Worm (Caenorhabditis elegans) whole organism, young adult: Measurements from ENCODE around the gene fipr-9.

Experiments
- B0336.3 ChIP-seq: fragments of 200-800 bp; sonication (Bioruptor generic); IDR thresholded peaks from 2 replicates; pipeline ENCODE4 v1.3.6; 2022; ENCODE audit warnings: missing genetic modification characterization, missing compliant biosample characterization
- C17E4.6 ChIP-seq: fragments of 200-800 bp; sonication (Bioruptor generic); IDR thresholded peaks from 2 replicates; pipeline ENCODE4 v1.3.6; 2022; ENCODE audit warnings: missing genetic modification reagents, missing genetic modification characterization, missing compliant biosample characterization
- F10E7.11 ChIP-seq: sonication (generic microtip); optimal IDR thresholded peaks from 2 replicates; lab custom pipeline; 2017; ENCODE audit warnings: mild to moderate bottlenecking, missing genetic modification characterization, moderate library complexity, missing compliant biosample characterization
- F37B4.10 ChIP-seq: fragments of 200-800 bp; sonication (Bioruptor generic); IDR thresholded peaks from 2 replicates; pipeline ENCODE4 v1.3.6; 2022; ENCODE audit warnings: missing genetic modification characterization, missing compliant biosample characterization
- T07F8.4 ChIP-seq: sonication (generic microtip); optimal IDR thresholded peaks from 2 replicates; lab custom pipeline; 2016; ENCODE audit warnings: mild to moderate bottlenecking, missing genetic modification characterization, moderate library complexity, missing compliant biosample characterization
- Y53F4B.3 ChIP-seq: fragments of 200-800 bp; sonication (Bioruptor generic); IDR thresholded peaks from 2 replicates; pipeline ENCODE4 v1.3.6; 2022; ENCODE audit warnings: missing genetic modification reagents, missing genetic modification characterization, missing compliant biosample characterization
- Y67H2A.10 ChIP-seq: fragments of 200-800 bp; sonication (Bioruptor generic); conservative IDR thresholded peaks from 2 replicates; pipeline ENCODE4 v1.3.6; 2022; ENCODE audit warnings: missing genetic modification reagents, missing genetic modification characterization, missing compliant biosample characterization
- Y79H2A.3 ChIP-seq: fragments of 200-800 bp; sonication (Bioruptor generic); conservative IDR thresholded peaks from 2 replicates; pipeline ENCODE4 v1.3.6; 2022; ENCODE audit warnings: missing genetic modification reagents, missing genetic modification characterization, missing compliant biosample characterization
- akir-1 ChIP-seq: fragments of 200-800 bp; sonication (Bioruptor generic); optimal IDR thresholded peaks from 2 replicates; lab custom pipeline; 2018; ENCODE audit warnings: mild to moderate bottlenecking, missing genetic modification characterization, moderate library complexity, missing compliant biosample characterization
- ama-1 ChIP-seq, 3 experiments: fragments of 150-350 bp in 1 of 3; sonication (generic microtip) in 2 of 3; optimal IDR thresholded peaks; 2 replicates each; lab custom pipeline; 2014 to 2018; ENCODE audit warnings: missing biosample characterization in 2 of 3, missing genetic modification characterization in 2 of 3, missing genetic modification reagents in 2 of 3
- aptf-3 ChIP-seq: fragments of 200-800 bp; sonication (Bioruptor generic); IDR thresholded peaks from 2 replicates; pipeline ENCODE4 v1.3.6; 2022; ENCODE audit warnings: missing genetic modification characterization, missing compliant biosample characterization
- attf-5 ChIP-seq: fragments of 200-800 bp; sonication (Bioruptor generic); optimal IDR thresholded peaks from 2 replicates; lab custom pipeline; 2018; ENCODE audit warnings: mild to moderate bottlenecking, missing genetic modification characterization, missing compliant biosample characterization
- ceh-27 ChIP-seq: fragments of 200-800 bp; sonication (Bioruptor generic); optimal IDR thresholded peaks from 2 replicates; lab custom pipeline; 2018; ENCODE audit warnings: mild to moderate bottlenecking, missing genetic modification characterization, moderate library complexity, missing compliant biosample characterization
- ceh-58 ChIP-seq: fragments of 200-800 bp; sonication (Bioruptor generic); IDR thresholded peaks from 2 replicates; pipeline ENCODE4 v1.3.6; 2022; ENCODE audit warnings: missing genetic modification characterization, missing compliant biosample characterization
- ceh-91 ChIP-seq: fragments of 200-800 bp; sonication (Bioruptor generic); IDR thresholded peaks from 2 replicates; pipeline ENCODE4 v1.3.6; 2022; ENCODE audit warnings: missing genetic modification reagents, missing genetic modification characterization, missing compliant biosample characterization
- chd-7 ChIP-seq: sonication (generic microtip); optimal IDR thresholded peaks from 2 replicates; lab custom pipeline; 2016; ENCODE audit warnings: mild to moderate bottlenecking, missing genetic modification characterization, moderate library complexity, missing compliant biosample characterization
- die-1 ChIP-seq: sonication (generic microtip); optimal IDR thresholded peaks from 2 replicates; lab custom pipeline; 2016; ENCODE audit warnings: missing genotype, mild to moderate bottlenecking, missing genetic modification characterization, missing compliant biosample characterization
- dox-1 ChIP-seq: fragments of 200-800 bp; sonication (Bioruptor generic); IDR thresholded peaks from 2 replicates; pipeline ENCODE4 v1.3.6; 2022; ENCODE audit warnings: missing genetic modification reagents, missing genetic modification characterization, missing compliant biosample characterization
- dpl-1 ChIP-seq: fragments of 150-350 bp; optimal IDR thresholded peaks from 2 replicates; lab custom pipeline; 2014; ENCODE audit warnings: missing biosample characterization, missing genetic modification reagents, missing genetic modification characterization
- egl-18 ChIP-seq: fragments of 200-800 bp; sonication (Bioruptor generic); IDR thresholded peaks from 2 replicates; pipeline ENCODE4 v1.3.6; 2022; ENCODE audit warnings: missing genetic modification reagents, missing genetic modification characterization, missing compliant biosample characterization
- egl-44 ChIP-seq: fragments of 200-800 bp; sonication (Bioruptor generic); IDR thresholded peaks from 2 replicates; pipeline ENCODE4 v1.3.6; 2022; ENCODE audit warnings: missing genetic modification reagents, missing genetic modification characterization, missing compliant biosample characterization
- egrh-3 ChIP-seq: fragments of 200-800 bp; sonication (Bioruptor generic); IDR thresholded peaks from 2 replicates; pipeline ENCODE4 v1.3.6; 2022; ENCODE audit warnings: missing genetic modification reagents, missing genetic modification characterization, missing compliant biosample characterization
- ekl-4 ChIP-seq: fragments of 200-800 bp; sonication (Bioruptor generic); IDR thresholded peaks from 2 replicates; pipeline ENCODE4 v1.3.6; 2022; ENCODE audit warnings: missing genetic modification reagents, missing genetic modification characterization, missing compliant biosample characterization
- hmg-1.2 ChIP-seq: fragments of 200-800 bp; sonication (Bioruptor generic); IDR thresholded peaks from 2 replicates; pipeline ENCODE4 v1.3.6; 2022; ENCODE audit warnings: missing genetic modification reagents, missing genetic modification characterization, missing compliant biosample characterization
- hmg-20 ChIP-seq: fragments of 200-800 bp; sonication (Bioruptor generic); IDR thresholded peaks from 2 replicates; pipeline ENCODE4 v1.3.6; 2022; ENCODE audit warnings: missing genetic modification reagents, missing genetic modification characterization, missing compliant biosample characterization
- hrde-1 ChIP-seq: sonication (generic microtip); optimal IDR thresholded peaks from 2 replicates; lab custom pipeline; 2016; ENCODE audit warnings: missing genetic modification characterization, mild to moderate bottlenecking, missing compliant biosample characterization, moderate library complexity, missing genotype, missing genetic modification reagents, borderline replicate concordance
- lir-1 ChIP-seq: fragments of 200-800 bp; sonication (Bioruptor generic); conservative IDR thresholded peaks from 2 replicates; pipeline ENCODE4 v1.3.6; 2022; ENCODE audit warnings: missing genetic modification reagents, missing genetic modification characterization, missing compliant biosample characterization
- madf-10 ChIP-seq: sonication (generic microtip); optimal IDR thresholded peaks from 2 replicates; lab custom pipeline; 2016; ENCODE audit warnings: mild to moderate bottlenecking, missing genetic modification characterization, missing compliant biosample characterization
- madf-3 ChIP-seq: fragments of 200-800 bp; sonication (Bioruptor generic); IDR thresholded peaks from 2 replicates; pipeline ENCODE4 v1.3.6; 2022; ENCODE audit warnings: missing genetic modification reagents, missing genetic modification characterization, missing compliant biosample characterization
- mes-4 ChIP-seq: sonication (generic microtip); optimal IDR thresholded peaks from 2 replicates; lab custom pipeline; 2016; ENCODE audit warnings: missing genotype, missing genetic modification characterization, missing compliant biosample characterization
- nfya-1 ChIP-seq: sonication (generic microtip); optimal IDR thresholded peaks from 2 replicates; lab custom pipeline; 2017; ENCODE audit warnings: antibody characterized with exemption, missing compliant biosample characterization, missing genetic modification characterization, borderline replicate concordance; ENCODE audit not compliant: insufficient read depth
- nhr-27 ChIP-seq: fragments of 200-800 bp; sonication (Bioruptor generic); optimal IDR thresholded peaks from 2 replicates; lab custom pipeline; 2018; ENCODE audit warnings: mild to moderate bottlenecking, missing genetic modification characterization, moderate library complexity, missing compliant biosample characterization
- nhr-80 ChIP-seq: sonication (generic microtip); optimal IDR thresholded peaks from 2 replicates; lab custom pipeline; 2016; ENCODE audit warnings: missing genetic modification characterization, missing compliant biosample characterization
- sdz-38 ChIP-seq: sonication (generic microtip); optimal IDR thresholded peaks from 2 replicates; lab custom pipeline; 2016; ENCODE audit warnings: missing genotype, missing genetic modification characterization, missing compliant biosample characterization
- sea-2 ChIP-seq: fragments of 200-800 bp; sonication (Bioruptor generic); IDR thresholded peaks from 2 replicates; pipeline ENCODE4 v1.3.6; 2022; ENCODE audit warnings: missing genetic modification characterization, missing compliant biosample characterization
- snpc-1.1 ChIP-seq: sonication (generic microtip); optimal IDR thresholded peaks from 2 replicates; lab custom pipeline; 2017; ENCODE audit warnings: missing genetic modification characterization, mild to moderate bottlenecking, missing compliant biosample characterization, antibody characterized with exemption, moderate library complexity, missing genotype, missing genetic modification reagents; ENCODE audit not compliant: insufficient read depth
- snpc-1.3 ChIP-seq: sonication (generic microtip); optimal IDR thresholded peaks from 2 replicates; lab custom pipeline; 2017; ENCODE audit warnings: missing genetic modification characterization, mild to moderate bottlenecking, missing compliant biosample characterization, antibody characterized with exemption, moderate library complexity, missing genotype, missing genetic modification reagents; ENCODE audit not compliant: insufficient read depth
- snpc-4 ChIP-seq, 5 experiments: fragments of 150-350 bp in 1 of 5; sonication (generic microtip) in 4 of 5; optimal IDR thresholded peaks; 2 replicates each; lab custom pipeline; 2014 to 2018; ENCODE audit warnings: missing genetic modification characterization in 5 of 5, missing biosample characterization in 3 of 5, antibody characterized with exemption in 2 of 5, mild to moderate bottlenecking in 2 of 5, missing compliant biosample characterization in 2 of 5, missing genotype in 2 of 5, moderate library complexity in 2 of 5, missing genetic modification reagents in 1 of 5
- tlf-1 ChIP-seq: fragments of 200-800 bp; sonication (Bioruptor generic); optimal IDR thresholded peaks from 2 replicates; lab custom pipeline; 2018; ENCODE audit warnings: mild to moderate bottlenecking, missing genetic modification characterization, missing compliant biosample characterization
- ztf-25 ChIP-seq: fragments of 200-800 bp; sonication (Bioruptor generic); IDR thresholded peaks from 2 replicates; pipeline ENCODE4 v1.3.6; 2022; ENCODE audit warnings: missing genetic modification reagents, missing genetic modification characterization, missing compliant biosample characterization
- ztf-26 ChIP-seq: sonication (generic microtip); optimal IDR thresholded peaks from 2 replicates; lab custom pipeline; 2017; ENCODE audit warnings: missing genetic modification characterization, missing compliant biosample characterization
- ztf-6 ChIP-seq: fragments of 200-800 bp; sonication (Bioruptor generic); IDR thresholded peaks from 2 replicates; pipeline ENCODE4 v1.3.6; 2022; ENCODE audit warnings: missing genetic modification reagents, missing genetic modification characterization, missing compliant biosample characterization

Gene fipr-9

ce11 chrV:10198386-10198785, 23.1 kb upstream of the fipr-9 start, which contains the start of gene ZK856.6:
ZK856.6 (plus strand) TSS chrV:10198686.
- TF ChIP-seq attf-5 (GFP tag; lab: Kevin White, UChicago) (no peak), ztf-26 (tag; lab: Kevin White, UChicago) (no peak), hmg-1.2 (GFP tag; lab: Robert Waterston, UW) (no peak), Y67H2A.10 (GFP tag; lab: Robert Waterston, UW) (no peak), lir-1 (GFP tag; lab: Robert Waterston, UW) (no peak), ceh-27 (GFP tag; lab: Kevin White, UChicago) (no peak), madf-3 (no peak), chd-7 (tag; lab: Kevin White, UChicago) (no peak), T07F8.4 (tag; lab: Kevin White, UChicago) (no peak), B0336.3 (GFP tag; lab: Robert Waterston, UW) (no peak), ztf-25 (no peak), aptf-3 (GFP tag; lab: Robert Waterston, UW) (no peak), nhr-27 (no peak)

ce11 chrV:10201913-10202312, 19.5 kb upstream of the fipr-9 start, which contains the start of gene ZK856.7:
ZK856.7 (plus strand) TSS chrV:10202098.
- no peak for TF ChIP-seq ztf-26 (tag; lab: Kevin White, UChicago)
- no peak for TF ChIP-seq ama-1 (optimal IDR thresholded peaks at IDR 0.05; lab: Kevin White, UChicago)
- peak in 1 of 2 experiments; percentile 7 for TF ChIP-seq ama-1 (GFP tag; optimal IDR thresholded peaks at IDR 0.05; lab: Kevin White, UChicago)
- TF ChIP-seq dpl-1 (GFP tag; lab: Kevin White, UChicago), result no peak

- TF ChIP-seq dpl-1 (GFP tag; lab: Kevin White, UChicago) (no peak), ceh-58 (no peak), egl-44 (no peak), egrh-3 (GFP tag; lab: Robert Waterston, UW) (no peak), Y53F4B.3 (GFP tag; lab: Robert Waterston, UW) (no peak), C17E4.6 (GFP tag; lab: Robert Waterston, UW) (no peak), Y67H2A.10 (GFP tag; lab: Robert Waterston, UW) (no peak), tlf-1 (GFP tag; lab: Kevin White, UChicago) (no peak), snpc-1.3 (tag; lab: Kevin White, UChicago) (no peak), hmg-1.2 (GFP tag; lab: Robert Waterston, UW) (no peak), mes-4 (no peak), dox-1 (GFP tag; lab: Robert Waterston, UW) (no peak), F37B4.10 (GFP tag; lab: Robert Waterston, UW) (no peak), nfya-1 (no peak), sea-2 (GFP tag; lab: Robert Waterston, UW) (no peak), ztf-25 (no peak), ztf-6 (GFP tag; lab: Robert Waterston, UW) (no peak), snpc-1.1 (tag; lab: Kevin White, UChicago) (no peak), Y79H2A.3 (GFP tag; lab: Robert Waterston, UW) (no peak), ceh-27 (GFP tag; lab: Kevin White, UChicago) (no peak)
- TF ChIP-seq, all 124 proteins: peak for 0
These were observed 19.1 kb upstream of the fipr-9 start for ce11 chrV:10202340-10202739.

- TF ChIP-seq ceh-91 (GFP tag; lab: Robert Waterston, UW) (no peak), Y79H2A.3 (GFP tag; lab: Robert Waterston, UW) (no peak), sdz-38 (tag; lab: Kevin White, UChicago) (no peak), nhr-80 (tag; lab: Kevin White, UChicago) (peak; percentile 65), snpc-4 (GFP tag; optimal IDR thresholded peaks at IDR 0.05; lab: Kevin White, UChicago) (no peak), snpc-4 (tag; optimal IDR thresholded peaks at IDR 0.05; lab: Kevin White, UChicago) (peak in 2 of 4 experiments; percentile 33 to 36), hmg-20 (no peak), madf-10 (tag; lab: Kevin White, UChicago) (no peak), hrde-1 (tag; lab: Kevin White, UChicago) (no peak), F10E7.11 (tag; lab: Kevin White, UChicago) (no peak), die-1 (no peak), egl-18 (GFP tag; lab: Robert Waterston, UW) (no peak), akir-1 (GFP tag; lab: Kevin White, UChicago) (no peak), ekl-4 (GFP tag; lab: Robert Waterston, UW) (no peak)
These were observed 17.9 kb upstream of the fipr-9 start, which contains the start of gene chpf-1 for ce11 chrV:10203435-10204009. chpf-1 (minus strand) TSS chrV:10203485.
